Fruit fly (Drosophila melanogaster): ENCODE results near the gene Burs.
A peak's percentile ranks its signal among the peaks of the same experiment; 100 is the strongest.

Gene Burs

DNA sequence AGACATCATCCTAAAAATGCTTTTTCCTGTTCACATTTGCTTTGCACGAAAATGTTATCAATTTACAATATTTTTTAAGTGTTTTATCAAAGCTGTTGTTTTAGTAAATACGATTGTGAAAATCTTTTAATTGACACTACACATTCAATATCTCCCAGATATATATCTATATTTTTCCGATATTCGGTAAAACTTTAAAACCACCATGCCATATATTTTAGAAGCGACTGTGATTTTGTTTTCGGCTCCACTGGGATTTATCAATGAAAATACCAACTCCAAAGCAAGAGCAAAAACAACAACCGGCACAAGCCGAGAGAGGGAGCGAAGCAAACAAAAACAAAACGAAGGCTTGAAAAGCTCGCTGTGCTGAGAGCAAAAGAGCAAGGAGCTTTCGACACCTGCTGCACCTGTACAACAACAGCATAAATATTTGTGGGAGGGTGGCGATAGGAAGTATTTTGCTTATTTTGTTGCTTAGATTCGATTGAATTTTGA, 49.3 kb upstream of the Burs start (continued):
- TF ChIP-seq Met (GFP tag; optimal IDR thresholded peaks at IDR 0.05) (peak; percentile 90), topi (GFP tag; optimal IDR thresholded peaks at IDR 0.05) (peak; percentile 89), CG11762 (GFP tag; optimal IDR thresholded peaks at IDR 0.05; ENCODE audit: insufficient read depth) (peak; percentile 75), esn (GFP tag; optimal IDR thresholded peaks at IDR 0.05) (peak; percentile 92), CG31627 (GFP tag; optimal IDR thresholded peaks at IDR 0.05) (peak; percentile 88), CG11902 (GFP tag; optimal IDR thresholded peaks at IDR 0.05) (peak; percentile 50), CG6276 (GFP tag; optimal IDR thresholded peaks at IDR 0.05) (peak; percentile 82), dac (GFP tag; optimal IDR thresholded peaks at IDR 0.05) (peak; percentile 80), CG16779 (tag; optimal IDR thresholded peaks at IDR 0.05) (peak; percentile 57), net (GFP tag; optimal IDR thresholded peaks at IDR 0.05) (peak; percentile 88), CG1621 (tag; optimal IDR thresholded peaks at IDR 0.05) (peak; percentile 51), CG32006 (GFP tag; optimal IDR thresholded peaks at IDR 0.05) (peak; percentile 90), CG6163 (GFP tag; IDR thresholded peaks at IDR 0.05) (peak; percentile 83)

DNA sequence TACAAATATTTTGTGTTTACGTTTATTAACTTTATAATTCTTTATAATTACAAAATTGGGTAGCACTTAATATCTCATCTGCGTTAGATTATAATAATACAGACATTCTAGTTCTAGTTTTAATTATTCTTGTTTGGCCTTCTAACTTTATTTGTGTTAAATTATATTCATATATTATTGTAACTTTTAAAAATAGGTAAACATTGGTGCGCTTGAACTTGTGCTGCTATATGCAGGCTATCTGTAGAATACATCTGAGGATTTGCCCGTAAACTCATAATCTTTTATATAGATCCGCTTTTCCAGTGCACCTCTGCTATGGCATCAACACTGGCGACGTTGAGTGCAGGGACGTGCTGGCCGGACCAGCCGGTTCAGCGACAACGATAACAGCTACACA, 46.9 kb upstream of the Burs start:
- TF ChIP-seq ss (GFP tag; optimal IDR thresholded peaks at IDR 0.05) (peak in 1 of 2 experiments; percentile 0), Eip78C (GFP tag) (peak; percentile 70), CG10669 (GFP tag; optimal IDR thresholded peaks at IDR 0.05) (no peak), achi (GFP tag; optimal IDR thresholded peaks at IDR 0.05) (peak; percentile 3), CG9139 (GFP tag; optimal IDR thresholded peaks at IDR 0.05) (no peak), dac (GFP tag; optimal IDR thresholded peaks at IDR 0.05) (peak; percentile 5), dsx (GFP tag; optimal IDR thresholded peaks at IDR 0.05; ENCODE audit: poor library complexity, severe bottlenecking) (no peak), fkh (GFP tag; optimal IDR thresholded peaks at IDR 0.05) (no peak), CG15336 (GFP tag; IDR thresholded peaks at IDR 0.05) (no peak), CG1621 (tag; optimal IDR thresholded peaks at IDR 0.05) (peak; percentile 21), Met (GFP tag; optimal IDR thresholded peaks at IDR 0.05) (no peak), Sox102F (GFP tag; optimal IDR thresholded peaks at IDR 0.05) (no peak), CG32006 (GFP tag; optimal IDR thresholded peaks at IDR 0.05) (peak; percentile 51), net (GFP tag; optimal IDR thresholded peaks at IDR 0.05) (no peak), CG6276 (GFP tag; optimal IDR thresholded peaks at IDR 0.05) (no peak), CG11762 (GFP tag; optimal IDR thresholded peaks at IDR 0.05; ENCODE audit: insufficient read depth) (no peak), Gug (GFP tag; IDR thresholded peaks at IDR 0.05) (no peak), CG31627 (GFP tag; optimal IDR thresholded peaks at IDR 0.05) (no peak), Sox14 (GFP tag; optimal IDR thresholded peaks at IDR 0.05) (no peak), CG11294 (GFP tag; IDR thresholded peaks at IDR 0.05) (no peak), Ets96B (tag; optimal IDR thresholded peaks at IDR 0.05) (no peak), cyc (GFP tag; optimal IDR thresholded peaks at IDR 0.05) (no peak), vri (GFP tag; optimal IDR thresholded peaks at IDR 0.05) (no peak), salr (GFP tag; optimal IDR thresholded peaks at IDR 0.05) (peak in 1 of 2 experiments; percentile 1), topi (GFP tag; optimal IDR thresholded peaks at IDR 0.05) (no peak), esn (GFP tag; optimal IDR thresholded peaks at IDR 0.05) (no peak), CG6163 (GFP tag; IDR thresholded peaks at IDR 0.05) (no peak), CG4318 (GFP tag; optimal IDR thresholded peaks at IDR 0.05) (peak; percentile 7), pdm3 (GFP tag; optimal IDR thresholded peaks at IDR 0.05) (no peak), OdsH (GFP tag; optimal IDR thresholded peaks at IDR 0.05) (no peak), CG3032 (tag; optimal IDR thresholded peaks at IDR 0.05) (peak; percentile 24), fd85E (GFP tag; optimal IDR thresholded peaks at IDR 0.05) (no peak), CG3919 (GFP tag; optimal IDR thresholded peaks at IDR 0.05) (no peak), svp (GFP tag) (no peak), Hr39 (GFP tag; optimal IDR thresholded peaks at IDR 0.05) (no peak), CG8632 (GFP tag; optimal IDR thresholded peaks at IDR 0.05) (no peak), lz (GFP tag; optimal IDR thresholded peaks at IDR 0.05) (no peak), CG34406 (GFP tag; optimal IDR thresholded peaks at IDR 0.05) (no peak), Eip93F (GFP tag; optimal IDR thresholded peaks at IDR 0.05) (no peak), CG6808 (GFP tag; optimal IDR thresholded peaks at IDR 0.05) (no peak), Lpt (GFP tag; optimal IDR thresholded peaks at IDR 0.05) (no peak), Blimp-1 (GFP tag; optimal IDR thresholded peaks at IDR 0.05) (no peak), spab (GFP tag; optimal IDR thresholded peaks at IDR 0.05) (peak; percentile 21), CG6792 (GFP tag; optimal IDR thresholded peaks at IDR 0.05) (no peak), CG7368 (GFP tag; optimal IDR thresholded peaks at IDR 0.05) (no peak), CG10631 (GFP tag; optimal IDR thresholded peaks at IDR 0.05) (peak; percentile 6)

Measured in whole organism, prepupa.